Fruit fly (Drosophila melanogaster): ENCODE measurements around the gene Acp95EF.

Gene Acp95EF

dm6 chr3R:24252494-24252893 is 23.7 kb downstream of the Acp95EF start, which contains the start of gene beta-PheRS (continued):
- no peak for TF ChIP-seq CG14965 (GFP tag; optimal IDR thresholded peaks at IDR 0.05; ENCODE audit: borderline replicate concordance)
- TF ChIP-seq fd96Cb (tag; optimal IDR thresholded peaks at IDR 0.05) = peak; percentile 41
- TF ChIP-seq CG16813 (GFP tag; IDR thresholded peaks at IDR 0.05; ENCODE audit: partially characterized antibody) = peak; percentile 93
- no peak for TF ChIP-seq sqz (GFP tag; optimal IDR thresholded peaks at IDR 0.05)
- 0 out of 2 replicates have a peak, but pooled peaks have one; percentile 30 for TF ChIP-seq Rx (GFP tag; IDR thresholded peaks at IDR 0.05)
- peak; percentile 43 for TF ChIP-seq p53 (GFP tag; optimal IDR thresholded peaks at IDR 0.05)
- no peak for TF ChIP-seq CG18011 (GFP tag; optimal IDR thresholded peaks at IDR 0.05)
- no peak for TF ChIP-seq sug (tag; optimal IDR thresholded peaks at IDR 0.05)
- no peak for TF ChIP-seq CG11398 (GFP tag; optimal IDR thresholded peaks at IDR 0.05)
- peak; percentile 85 for TF ChIP-seq CG3847 (GFP tag; IDR thresholded peaks at IDR 0.05)
- peak; percentile 77 for TF ChIP-seq NFAT (GFP tag; IDR thresholded peaks at IDR 0.05)
- TF ChIP-seq zfh1 (GFP tag; IDR thresholded peaks at IDR 0.05) = no peak
- no peak for TF ChIP-seq gsb (GFP tag; IDR thresholded peaks at IDR 0.05)
- no peak for TF ChIP-seq schlank (tag; optimal IDR thresholded peaks at IDR 0.05)
- TF ChIP-seq ab (GFP tag; optimal IDR thresholded peaks at IDR 0.05) = no peak
- peak; percentile 68 for TF ChIP-seq phol (tag; optimal IDR thresholded peaks at IDR 0.05)
- TF ChIP-seq crol (GFP tag; IDR thresholded peaks at IDR 0.05) = no peak
- TF ChIP-seq mam (GFP tag; optimal IDR thresholded peaks at IDR 0.05) = peak; percentile 66
- peak; percentile 94 for TF ChIP-seq Hr3 (GFP tag; optimal IDR thresholded peaks at IDR 0.05)
- no peak for TF ChIP-seq stc (GFP tag; IDR thresholded peaks at IDR 0.05)
- TF ChIP-seq chinmo (GFP tag; IDR thresholded peaks at IDR 0.05; ENCODE audit: partially characterized antibody) = peak; percentile 91; the same call in 2 of the 4 replicates
- TF ChIP-seq CG5180 (GFP tag; optimal IDR thresholded peaks at IDR 0.05) = no peak
- TF ChIP-seq Camta (GFP tag; optimal IDR thresholded peaks at IDR 0.05) = peak; percentile 35
- no peak for TF ChIP-seq D (optimal IDR thresholded peaks at IDR 0.05)
- no peak for TF ChIP-seq D (GFP tag; optimal IDR thresholded peaks at IDR 0.05)
- no peak for TF ChIP-seq Fer3 (tag; optimal IDR thresholded peaks at IDR 0.05)
- TF ChIP-seq CG4854 (GFP tag; optimal IDR thresholded peaks at IDR 0.05) = peak; percentile 73
- TF ChIP-seq tll (GFP tag; optimal IDR thresholded peaks at IDR 0.05) = peak in 1 of 2 experiments; percentile 29
- TF ChIP-seq Med (GFP tag) = peak; percentile 95
- TF ChIP-seq CG31388 (GFP tag; optimal IDR thresholded peaks at IDR 0.05) = no peak
- TF ChIP-seq jumu (GFP tag; optimal IDR thresholded peaks at IDR 0.05) = peak; percentile 53
- no peak for TF ChIP-seq CG12236 (GFP tag; optimal IDR thresholded peaks at IDR 0.05)
- TF ChIP-seq Dad (GFP tag; optimal IDR thresholded peaks at IDR 0.05) = peak; percentile 18
- no peak for TF ChIP-seq cg (GFP tag; optimal IDR thresholded peaks at IDR 0.05)
- peak; percentile 97 for TF ChIP-seq CG42726 (GFP tag; IDR thresholded peaks at IDR 0.05; ENCODE audit: partially characterized antibody)
- TF ChIP-seq B-H1 (GFP tag; IDR thresholded peaks at IDR 0.05) = peak; percentile 22; the same call in 1 of the 3 replicates
- no peak for TF ChIP-seq cwo (GFP tag; optimal IDR thresholded peaks at IDR 0.05)
- peak; percentile 55 for TF ChIP-seq H2.0 (GFP tag; IDR thresholded peaks at IDR 0.05)
- peak; percentile 48; the same call in 1 of the 3 replicates for TF ChIP-seq Mrtf (GFP tag; IDR thresholded peaks at IDR 0.05)
- no peak for TF ChIP-seq Trl (optimal IDR thresholded peaks at IDR 0.05)
- peak; percentile 60 for TF ChIP-seq Trl (GFP tag; optimal IDR thresholded peaks at IDR 0.05)
- TF ChIP-seq tin (GFP tag; optimal IDR thresholded peaks at IDR 0.05) = peak; percentile 54
- peak; percentile 3 for TF ChIP-seq CG9609 (GFP tag; optimal IDR thresholded peaks at IDR 0.05)
- peak; percentile 47; the same call in 1 of the 2 replicates for TF ChIP-seq CG10959 (GFP tag; IDR thresholded peaks at IDR 0.05)
- TF ChIP-seq CG2712 (tag; optimal IDR thresholded peaks at IDR 0.05) = peak; percentile 91
- peak; percentile 32; the same call in 1 of the 2 replicates for TF ChIP-seq CG11247 (GFP tag; IDR thresholded peaks at IDR 0.05)
- TF ChIP-seq CG18476 (GFP tag; optimal IDR thresholded peaks at IDR 0.05) = peak; percentile 4
- no peak for TF ChIP-seq ind (GFP tag; optimal IDR thresholded peaks at IDR 0.05)
- peak; percentile 2 for TF ChIP-seq CG6683 (GFP tag; optimal IDR thresholded peaks at IDR 0.05)
- TF ChIP-seq CG4424 (GFP tag; optimal IDR thresholded peaks at IDR 0.05) = no peak
- TF ChIP-seq Neu2 (GFP tag; optimal IDR thresholded peaks at IDR 0.05; ENCODE audit: borderline replicate concordance) = no peak

All from whole organism, embryonic.